Fruit fly (Drosophila melanogaster) whole organism, embryonic: ENCODE measurements around the gene CG17666.
A peak's percentile ranks its signal among the peaks of the same experiment; 100 is the strongest.

Experiments
- Adf1 ChIP-seq: fragments of 200-800 bp; sonication (Bioruptor generic); IDR thresholded peaks from 2 replicates; pipeline ENCODE4 v1.3.6; 2022; ENCODE audit warnings: missing biosample characterization, missing genetic modification characterization
- Atf3 ChIP-seq: fragments of 200-800 bp; sonication (Bioruptor generic); optimal IDR thresholded peaks from 3 replicates; lab custom pipeline; 2016; ENCODE audit warnings: missing biosample characterization, missing genetic modification characterization
- CG10462 ChIP-seq: fragments of 200-800 bp; sonication (Bioruptor generic); optimal IDR thresholded peaks from 2 replicates; lab custom pipeline; 2016; ENCODE audit warnings: missing biosample characterization, missing genetic modification characterization
- CG10959 ChIP-seq: fragments of 200-800 bp; sonication (Bioruptor generic); IDR thresholded peaks from 2 replicates; pipeline ENCODE4 v1.3.6; 2022; ENCODE audit warnings: missing biosample characterization, missing genetic modification characterization
- CG12236 ChIP-seq: fragments of 200-800 bp; sonication (Bioruptor generic); optimal IDR thresholded peaks from 2 replicates; lab custom pipeline; 2016; ENCODE audit warnings: missing biosample characterization, missing genetic modification characterization
- CG12659 ChIP-seq: fragments of 200-800 bp; sonication (Bioruptor generic); optimal IDR thresholded peaks from 3 replicates; lab custom pipeline; 2017; ENCODE audit warnings: mild to moderate bottlenecking, missing biosample characterization, missing genetic modification reagents, missing genetic modification characterization
- CG13123 ChIP-seq: fragments of 200-800 bp; sonication (Bioruptor generic); optimal IDR thresholded peaks from 2 replicates; lab custom pipeline; 2016; ENCODE audit warnings: missing biosample characterization, missing genetic modification characterization
- CG14965 ChIP-seq: fragments of 200-800 bp; sonication (Bioruptor generic); optimal IDR thresholded peaks from 2 replicates; lab custom pipeline; 2016; ENCODE audit warnings: missing biosample characterization, missing genetic modification characterization, borderline replicate concordance
- CG18476 ChIP-seq: fragments of 200-800 bp; sonication (Bioruptor generic); optimal IDR thresholded peaks from 2 replicates; lab custom pipeline; 2016; ENCODE audit warnings: missing biosample characterization, mild to moderate bottlenecking, missing genetic modification characterization
- CG3847 ChIP-seq: fragments of 200-800 bp; sonication (Bioruptor generic); IDR thresholded peaks from 2 replicates; pipeline ENCODE4 v1.3.6; 2022; ENCODE audit warnings: missing biosample characterization, missing genetic modification characterization
- CG42726 ChIP-seq: fragments of 200-800 bp; sonication (Bioruptor generic); IDR thresholded peaks from 2 replicates; pipeline ENCODE4 v1.3.6; 2022; ENCODE audit warnings: missing biosample characterization, missing genetic modification characterization; ENCODE audit not compliant: partially characterized antibody
- CG4404 ChIP-seq: fragments of 200-800 bp; sonication (Bioruptor generic); IDR thresholded peaks from 2 replicates; pipeline ENCODE4 v1.3.6; 2022; ENCODE audit warnings: missing biosample characterization, missing genetic modification characterization
- CG7372 ChIP-seq: fragments of 200-800 bp; sonication (Bioruptor generic); IDR thresholded peaks from 2 replicates; pipeline ENCODE4 v1.3.6; 2022; ENCODE audit warnings: missing biosample characterization, missing genetic modification characterization
- CG7839 ChIP-seq: fragments of 200-800 bp; sonication (Bioruptor generic); optimal IDR thresholded peaks from 3 replicates; lab custom pipeline; 2018; ENCODE audit warnings: missing biosample characterization, mild to moderate bottlenecking, missing genetic modification characterization, moderate library complexity
- CHES-1-like ChIP-seq: fragments of 200-800 bp; sonication (Bioruptor generic); optimal IDR thresholded peaks from 2 replicates; lab custom pipeline; 2016; ENCODE audit warnings: missing biosample characterization, missing genetic modification characterization
- CrebB ChIP-seq: fragments of 200-800 bp; sonication (Bioruptor generic); optimal IDR thresholded peaks from 3 replicates; lab custom pipeline; 2018; ENCODE audit warnings: missing biosample characterization, mild to moderate bottlenecking, missing genetic modification characterization
- Dfd ChIP-seq, 2 experiments: fragments of >200 bp; optimal IDR thresholded peaks; 2 replicates each; lab custom pipeline; 2017; ENCODE audit warnings: missing biosample characterization in 2 of 2, missing genetic modification characterization in 2 of 2
- Dip3 ChIP-seq: fragments of 200-800 bp; sonication (Bioruptor generic); optimal IDR thresholded peaks from 3 replicates; lab custom pipeline; 2016; ENCODE audit warnings: missing biosample characterization, missing genetic modification characterization
- GATAe ChIP-seq: fragments of 200-800 bp; sonication (Bioruptor generic); conservative IDR thresholded peaks from 2 replicates; pipeline ENCODE4 v1.3.6; 2022; ENCODE audit warnings: missing biosample characterization, missing genetic modification characterization
- Gug ChIP-seq: fragments of 200-800 bp; sonication (Bioruptor generic); IDR thresholded peaks from 4 replicates; pipeline ENCODE4 v1.3.6; 2022; ENCODE audit warnings: missing biosample characterization, missing genetic modification characterization
- Hand ChIP-seq: fragments of 200-800 bp; sonication (Bioruptor generic); optimal IDR thresholded peaks from 2 replicates; lab custom pipeline; 2017; ENCODE audit warnings: mild to moderate bottlenecking, missing biosample characterization, missing genetic modification reagents, missing genetic modification characterization
- Hsf ChIP-seq: fragments of 200-800 bp; sonication (Bioruptor generic); optimal IDR thresholded peaks from 3 replicates; lab custom pipeline; 2016; ENCODE audit warnings: missing biosample characterization, missing genetic modification characterization
- Lim3 ChIP-seq: fragments of 200-800 bp; sonication (Bioruptor generic); IDR thresholded peaks from 2 replicates; pipeline ENCODE4 v1.3.6; 2022; ENCODE audit warnings: missing biosample characterization, missing genetic modification characterization
- Lpt ChIP-seq: fragments of >200 bp; optimal IDR thresholded peaks from 2 replicates; lab custom pipeline; 2018; ENCODE audit warnings: missing biosample characterization, missing genetic modification characterization
- Mrtf ChIP-seq: fragments of 200-800 bp; sonication (Bioruptor generic); IDR thresholded peaks from 3 replicates; pipeline ENCODE4 v1.3.6; 2022; ENCODE audit warnings: missing biosample characterization, missing genetic modification characterization
- NC2β ChIP-seq: fragments of 200-800 bp; sonication (Bioruptor generic); optimal IDR thresholded peaks from 2 replicates; lab custom pipeline; 2016; ENCODE audit warnings: missing biosample characterization, missing genetic modification characterization
- Optix ChIP-seq: fragments of 200-800 bp; sonication (Bioruptor generic); IDR thresholded peaks from 3 replicates; pipeline ENCODE4 v1.3.6; 2022; ENCODE audit warnings: missing biosample characterization, missing genetic modification characterization
- Pdp1 ChIP-seq, 2 experiments: fragments of 200-800 bp; sonication (Bioruptor generic); optimal IDR thresholded peaks; 3 replicates each; lab custom pipeline; 2016; ENCODE audit warnings: missing biosample characterization in 2 of 2, missing genetic modification characterization in 2 of 2, mild to moderate bottlenecking in 1 of 2, moderate library complexity in 1 of 2
- Trl ChIP-seq, 3 experiments: fragments of >200 bp in 2 of 3; fragments of 200-800 bp in 1 of 3; sonication (Bioruptor generic) in 1 of 3; optimal IDR thresholded peaks; 2 replicates in 1 of 3; 3 replicates in 2 of 3; lab custom pipeline; 2016 to 2017; ENCODE audit warnings: missing biosample characterization in 1 of 3, missing genetic modification characterization in 1 of 3
- abd-A ChIP-seq: fragments of 200-800 bp; sonication (Bioruptor generic); optimal IDR thresholded peaks from 3 replicates; lab custom pipeline; 2019; ENCODE audit warnings: missing biosample characterization, mild to moderate bottlenecking, missing genetic modification characterization, moderate library complexity
- bowl ChIP-seq: fragments of 200-800 bp; sonication (Bioruptor generic); IDR thresholded peaks from 2 replicates; pipeline ENCODE4 v1.3.6; 2022; ENCODE audit warnings: missing biosample characterization, missing genetic modification characterization
- br ChIP-seq: fragments of >200 bp; optimal IDR thresholded peaks from 2 replicates; lab custom pipeline; 2017
- cad ChIP-seq: fragments of >200 bp; optimal IDR thresholded peaks from 2 replicates; lab custom pipeline; 2017; ENCODE audit warnings: missing biosample characterization, missing genetic modification characterization
- emc ChIP-seq: fragments of 200-800 bp; sonication (Bioruptor generic); optimal IDR thresholded peaks from 2 replicates; lab custom pipeline; 2016; ENCODE audit warnings: missing biosample characterization, missing genetic modification characterization
- gfzf ChIP-seq: fragments of 200-800 bp; sonication (Bioruptor generic); optimal IDR thresholded peaks from 2 replicates; lab custom pipeline; 2016; ENCODE audit warnings: missing biosample characterization, mild to moderate bottlenecking, missing genetic modification characterization, moderate library complexity
- grau ChIP-seq: fragments of 200-800 bp; optimal IDR thresholded peaks from 3 replicates; lab custom pipeline; 2019; ENCODE audit warnings: missing biosample characterization, mild to moderate bottlenecking, missing genetic modification characterization, moderate library complexity
- gsb-n ChIP-seq: fragments of 200-800 bp; sonication (Bioruptor generic); optimal IDR thresholded peaks from 3 replicates; lab custom pipeline; 2018; ENCODE audit warnings: missing biosample characterization, mild to moderate bottlenecking, missing genetic modification characterization
- hbn ChIP-seq: fragments of 200-800 bp; sonication (Bioruptor generic); IDR thresholded peaks from 2 replicates; pipeline ENCODE4 v1.3.6; 2022; ENCODE audit warnings: missing biosample characterization, missing genetic modification characterization; ENCODE audit not compliant: partially characterized antibody
- ind ChIP-seq: fragments of 200-800 bp; sonication (Bioruptor generic); optimal IDR thresholded peaks from 3 replicates; lab custom pipeline; 2016; ENCODE audit warnings: missing biosample characterization, missing genetic modification characterization
- maf-S ChIP-seq: fragments of 200-800 bp; sonication (Bioruptor generic); optimal IDR thresholded peaks from 2 replicates; lab custom pipeline; 2016; ENCODE audit warnings: missing biosample characterization, missing genetic modification characterization
- org-1 ChIP-seq: fragments of 200-800 bp; sonication (Bioruptor generic); optimal IDR thresholded peaks from 2 replicates; lab custom pipeline; 2017; ENCODE audit warnings: missing biosample characterization, missing genetic modification characterization
- p53 ChIP-seq: fragments of 200-800 bp; sonication (Bioruptor generic); optimal IDR thresholded peaks from 2 replicates; lab custom pipeline; 2016; ENCODE audit warnings: missing biosample characterization, missing genetic modification characterization
- pzg ChIP-seq: fragments of 200-800 bp; sonication (Bioruptor generic); optimal IDR thresholded peaks from 3 replicates; lab custom pipeline; 2018; ENCODE audit warnings: missing biosample characterization, mild to moderate bottlenecking, missing genetic modification characterization, moderate library complexity
- ranshi ChIP-seq: fragments of 200-800 bp; sonication (Bioruptor generic); IDR thresholded peaks from 2 replicates; pipeline ENCODE4 v1.3.6; 2022; ENCODE audit warnings: missing biosample characterization, missing genetic modification characterization
- run ChIP-seq: fragments of 200-800 bp; sonication (Bioruptor generic); optimal IDR thresholded peaks from 3 replicates; lab custom pipeline; 2018; ENCODE audit warnings: missing biosample characterization, mild to moderate bottlenecking, missing genetic modification characterization
- sc ChIP-seq, 3 experiments: fragments of >200 bp in 2 of 3; fragments of 200-800 bp in 1 of 3; sonication (Bioruptor generic) in 1 of 3; optimal IDR thresholded peaks; 2 replicates in 2 of 3; 3 replicates in 1 of 3; lab custom pipeline; 2017; ENCODE audit warnings: mild to moderate bottlenecking in 1 of 3, missing biosample characterization in 1 of 3, missing genetic modification characterization in 1 of 3, missing genetic modification reagents in 1 of 3
- seq ChIP-seq: fragments of 200-800 bp; sonication (Bioruptor generic); IDR thresholded peaks from 2 replicates; pipeline ENCODE4 v1.3.6; 2022; ENCODE audit warnings: missing biosample characterization, missing genetic modification characterization
- sna ChIP-seq: fragments of 200-800 bp; sonication (Bioruptor generic); IDR thresholded peaks from 2 replicates; pipeline ENCODE4 v1.3.6; 2022; ENCODE audit warnings: missing biosample characterization, missing genetic modification characterization; ENCODE audit not compliant: partially characterized antibody
- sug ChIP-seq: fragments of 200-800 bp; optimal IDR thresholded peaks from 2 replicates; lab custom pipeline; 2019; ENCODE audit warnings: missing biosample characterization, mild to moderate bottlenecking, missing genetic modification characterization, moderate library complexity
- twi ChIP-seq: fragments of 200-800 bp; optimal IDR thresholded peaks from 2 replicates; lab custom pipeline; 2019; ENCODE audit warnings: missing biosample characterization, mild to moderate bottlenecking, missing genetic modification characterization, moderate library complexity
- z ChIP-seq: fragments of 200-800 bp; sonication (Bioruptor generic); IDR thresholded peaks from 3 replicates; pipeline ENCODE4 v1.3.6; 2022; ENCODE audit warnings: missing biosample characterization, missing genetic modification characterization

Gene CG17666

dm6 chr3L:12806290-12806743 is 25.2 kb downstream of the CG17666 start (continued):
- no peak for TF ChIP-seq bowl (GFP tag; lab: Robert Waterston, UW)
- TF ChIP-seq abd-A (tag; lab: Kevin White, UChicago) = no peak
- no peak for TF ChIP-seq Dfd (GFP tag; optimal IDR thresholded peaks at IDR 0.05; lab: Kevin White, UChicago)
- peak; percentile 9 for TF ChIP-seq run (tag; lab: Kevin White, UChicago)
- no peak for TF ChIP-seq Gug (GFP tag; lab: Robert Waterston, UW)
- TF ChIP-seq CG7839 (tag; lab: Kevin White, UChicago) = peak; percentile 63
- no peak for TF ChIP-seq CHES-1-like (GFP tag; lab: Kevin White, UChicago)
- no peak for TF ChIP-seq CG12236
- TF ChIP-seq emc = no peak
- TF ChIP-seq z = no peak
- TF ChIP-seq gsb-n (tag; lab: Kevin White, UChicago) = peak; percentile 50
- TF ChIP-seq org-1 = peak; percentile 12
- no peak for TF ChIP-seq CrebB (tag; lab: Kevin White, UChicago)
- no peak for TF ChIP-seq sc (optimal IDR thresholded peaks at IDR 0.05; lab: Kevin White, UChicago)
- TF ChIP-seq sc (GFP tag; optimal IDR thresholded peaks at IDR 0.05; lab: Kevin White, UChicago) = peak; percentile 27
- no peak for TF ChIP-seq seq (GFP tag; lab: Robert Waterston, UW)
- TF ChIP-seq p53 (GFP tag; lab: Kevin White, UChicago) = no peak
- no peak for TF ChIP-seq CG18476 (GFP tag; lab: Kevin White, UChicago)
- no peak for TF ChIP-seq cad
- peak; percentile 21 for TF ChIP-seq CG12659 (GFP tag; lab: Kevin White, UChicago)
- TF ChIP-seq Trl (optimal IDR thresholded peaks at IDR 0.05; lab: Kevin White, UChicago) = peak in 1 of 2 experiments; percentile 37
- TF ChIP-seq Trl (GFP tag; optimal IDR thresholded peaks at IDR 0.05; lab: Kevin White, UChicago) = no peak
- TF ChIP-seq Optix = no peak
- no peak for TF ChIP-seq gfzf (GFP tag; lab: Kevin White, UChicago)
- TF ChIP-seq CG10462 (GFP tag; lab: Kevin White, UChicago) = peak; percentile 34
- TF ChIP-seq CG4404 (GFP tag; lab: Robert Waterston, UW) = no peak
- TF ChIP-seq maf-S (GFP tag; lab: Kevin White, UChicago) = no peak
- TF ChIP-seq CG13123 (GFP tag; lab: Kevin White, UChicago) = no peak
- no peak for TF ChIP-seq CG10959 (GFP tag; lab: Robert Waterston, UW)
- no peak for TF ChIP-seq GATAe (GFP tag; lab: Robert Waterston, UW)
- TF ChIP-seq Hsf (GFP tag; lab: Kevin White, UChicago) = no peak
- TF ChIP-seq Pdp1 (GFP tag; optimal IDR thresholded peaks at IDR 0.05; lab: Kevin White, UChicago) = peak in 1 of 2 experiments; percentile 58
- no peak for TF ChIP-seq pzg
- TF ChIP-seq hbn (GFP tag; lab: Robert Waterston, UW) = no peak
- TF ChIP-seq Atf3 = no peak
- no peak for TF ChIP-seq Lpt (GFP tag; lab: Kevin White, UChicago)
- TF ChIP-seq ranshi (GFP tag; lab: Robert Waterston, UW) = no peak
- TF ChIP-seq Lim3 (GFP tag; lab: Robert Waterston, UW) = no peak
- no peak for TF ChIP-seq Dip3
- peak; percentile 50 for TF ChIP-seq Hand (GFP tag; lab: Kevin White, UChicago)
- TF ChIP-seq CG14965 (GFP tag; lab: Kevin White, UChicago) = no peak
- TF ChIP-seq twi (tag; lab: Kevin White, UChicago) = no peak
- TF ChIP-seq br (lab: Kevin White, UChicago) = no peak
- no peak for TF ChIP-seq sna (GFP tag; lab: Robert Waterston, UW)
- peak; percentile 33 for TF ChIP-seq sug
- TF ChIP-seq NC2β (GFP tag; lab: Kevin White, UChicago) = no peak
- no peak for TF ChIP-seq CG3847 (GFP tag; lab: Robert Waterston, UW)
- TF ChIP-seq CG42726 (GFP tag; lab: Robert Waterston, UW) = no peak
- peak; percentile 74 for TF ChIP-seq grau (tag; lab: Kevin White, UChicago)
- peak; percentile 17 for TF ChIP-seq ind (GFP tag; lab: Kevin White, UChicago)
- peak; percentile 26; the same call in 1 of the 2 replicates for TF ChIP-seq Adf1
- no peak for TF ChIP-seq Mrtf (GFP tag; lab: Robert Waterston, UW)
- TF ChIP-seq CG7372 (GFP tag; lab: Robert Waterston, UW) = no peak
